Worm (Caenorhabditis elegans): ENCODE data around the gene Y54G2A.28.

The Y54G2A.28 gene

DNA sequence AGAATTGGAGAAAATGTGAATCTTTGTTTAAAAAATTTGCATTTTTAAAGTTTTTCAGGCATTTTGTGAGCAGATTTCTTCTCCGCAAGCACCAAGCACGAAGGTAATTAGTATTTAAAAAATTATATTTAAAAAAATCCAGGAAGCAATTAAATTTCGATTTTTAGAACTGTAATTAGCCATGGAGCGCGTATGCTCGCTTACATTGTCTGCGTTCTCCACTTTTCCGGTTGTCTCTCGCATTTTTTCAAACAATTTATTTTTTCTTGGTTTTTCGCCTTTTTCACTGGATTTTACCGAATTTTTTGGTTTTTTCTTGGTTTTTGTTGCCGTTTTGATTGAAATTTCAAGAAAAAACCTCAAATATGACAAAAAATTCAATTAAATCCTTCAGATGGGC lies 43.1 kb upstream of the Y54G2A.28 start:
- TF ChIP-seq cebp-2 (GFP tag; IDR thresholded peaks at IDR 0.05) (no peak), F33H1.4 (GFP tag; IDR thresholded peaks at IDR 0.05) (peak; percentile 34; the same call in 1 of the 2 replicates), mcd-1 (GFP tag; IDR thresholded peaks at IDR 0.05) (peak; percentile 48; the same call in 1 of the 2 replicates), hmg-1.2 (GFP tag; IDR thresholded peaks at IDR 0.05) (peak; percentile 83)

DNA sequence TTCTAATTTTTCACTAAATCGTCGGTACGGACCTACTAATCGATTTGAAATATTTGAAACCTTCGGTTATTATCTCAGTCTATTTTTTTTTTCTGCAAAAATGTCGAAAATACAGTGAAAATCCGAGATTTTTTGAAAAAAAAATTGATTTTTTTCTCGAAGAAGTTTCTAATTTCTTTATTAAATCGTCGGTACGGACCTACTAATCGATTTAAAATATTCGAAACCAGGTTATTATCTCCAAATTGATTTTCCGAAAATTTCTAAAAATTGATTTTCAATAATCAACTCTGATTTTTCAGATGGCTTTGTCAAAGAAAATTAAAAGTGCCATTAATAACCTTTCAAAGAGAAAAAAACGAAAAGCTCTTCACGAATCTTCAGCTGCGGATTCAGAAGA lies 41.2 kb upstream of the Y54G2A.28 start, which contains the start of gene ivph-3:
Gene ivph-3 (plus strand): TSS at position 301 of the 400 bp plus-strand sequence.
- no peak for TF ChIP-seq nhr-179 (tag; optimal IDR thresholded peaks at IDR 0.05)

DNA sequence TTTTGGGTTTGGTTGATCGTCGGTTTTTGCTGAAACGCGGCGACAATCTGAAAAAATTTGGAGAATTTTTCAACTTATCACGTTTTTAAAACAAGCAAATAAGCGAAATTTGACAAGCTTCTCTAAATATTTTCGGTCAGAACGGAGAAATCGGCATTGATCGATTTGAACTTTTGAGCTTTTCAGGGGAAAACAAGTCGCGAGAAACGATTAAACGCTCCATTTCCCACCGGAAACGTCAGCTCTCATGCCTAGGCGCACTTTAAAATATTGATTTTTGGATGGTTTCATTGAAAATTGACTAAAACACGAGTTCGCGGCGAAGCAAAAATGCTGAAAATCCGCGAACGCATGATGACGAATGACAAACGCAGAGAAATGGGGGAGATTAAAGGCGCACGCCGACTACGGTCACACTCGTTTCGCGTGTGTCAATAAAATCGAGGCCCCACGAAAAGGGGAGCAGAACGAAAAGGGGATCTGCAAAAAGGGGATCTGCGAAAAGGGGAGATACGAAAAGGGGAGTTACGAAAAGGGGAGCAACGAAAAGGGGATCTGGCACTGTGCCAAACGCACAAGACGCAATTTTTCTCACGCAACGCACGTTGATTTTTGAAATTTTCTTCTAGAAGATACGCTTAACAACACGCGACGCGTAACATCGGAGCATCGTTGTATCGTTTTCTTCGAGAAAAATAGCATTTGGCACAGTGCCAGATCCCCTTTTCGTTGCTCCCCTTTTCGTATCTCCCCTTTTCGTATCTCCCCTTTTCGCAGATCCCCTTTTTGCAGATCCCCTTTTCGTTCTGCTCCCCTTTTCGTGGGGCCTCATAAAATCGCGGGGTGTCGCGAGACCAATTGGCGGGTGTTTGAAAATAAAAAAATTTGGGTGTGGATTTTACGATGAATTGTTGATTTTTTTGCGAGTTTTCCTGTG lies 38.1 kb upstream of the Y54G2A.28 start, which contains the start of gene eel-1:
Gene eel-1 (minus strand): TSS at position 51 of the 937 bp plus-strand sequence.
- TF ChIP-seq ztf-6 (GFP tag; IDR thresholded peaks at IDR 0.05) (peak; percentile 97), Y79H2A.3 (GFP tag; conservative IDR thresholded peaks at IDR 0.05) (peak; percentile 99), F52B5.7 (tag; optimal IDR thresholded peaks at IDR 0.05) (peak; percentile 86), atf-7 (tag; optimal IDR thresholded peaks at IDR 0.05) (peak; percentile 87), efl-1 (GFP tag; optimal IDR thresholded peaks at IDR 0.05) (peak; percentile 83), dox-1 (GFP tag; IDR thresholded peaks at IDR 0.05) (peak; percentile 99), lin-54 (GFP tag; optimal IDR thresholded peaks at IDR 0.05) (peak; percentile 97), nhr-120 (GFP tag; IDR thresholded peaks at IDR 0.05) (peak; percentile 97), nhr-80 (tag; optimal IDR thresholded peaks at IDR 0.05) (peak; percentile 88), nfya-2 (GFP tag; IDR thresholded peaks at IDR 0.05) (0 out of 2 replicates have a peak, but pooled peaks have one; percentile 82), cebp-1 (GFP tag; IDR thresholded peaks at IDR 0.05) (peak; percentile 90), cebp-1 (tag; optimal IDR thresholded peaks at IDR 0.05) (peak; percentile 91), mcd-1 (GFP tag; IDR thresholded peaks at IDR 0.05) (peak; percentile 98), Y53F4B.3 (GFP tag; IDR thresholded peaks at IDR 0.05) (peak; percentile 95), ceh-40 (GFP tag; IDR thresholded peaks at IDR 0.05) (peak; percentile 92), Y95B8A.8 (GFP tag; IDR thresholded peaks at IDR 0.05) (peak; percentile 99), egrh-3 (GFP tag; IDR thresholded peaks at IDR 0.05) (peak; percentile 84), rec-8 (tag; optimal IDR thresholded peaks at IDR 0.05) (peak; percentile 46 to 87), lin-40 (tag; optimal IDR thresholded peaks at IDR 0.05) (peak; percentile 95), cebp-2 (GFP tag; IDR thresholded peaks at IDR 0.05) (peak; percentile 95), nfyb-1 (GFP tag; IDR thresholded peaks at IDR 0.05) (peak; percentile 99), F49E8.2 (tag; optimal IDR thresholded peaks at IDR 0.05; ENCODE audit: insufficient read depth) (peak; percentile 73), F37B4.10 (GFP tag; IDR thresholded peaks at IDR 0.05) (peak; percentile 99), lir-1 (GFP tag; conservative IDR thresholded peaks at IDR 0.05) (peak; percentile 98), madf-10 (tag; optimal IDR thresholded peaks at IDR 0.05) (peak; percentile 94), pbrm-1 (GFP tag; IDR thresholded peaks at IDR 0.05) (peak; percentile 98), ztf-26 (tag; optimal IDR thresholded peaks at IDR 0.05) (peak; percentile 89), somi-1 (GFP tag; optimal IDR thresholded peaks at IDR 0.05) (peak; percentile 89), ceh-27 (GFP tag; optimal IDR thresholded peaks at IDR 0.05) (peak; percentile 95), attf-5 (GFP tag; optimal IDR thresholded peaks at IDR 0.05) (peak; percentile 96), ztf-25 (GFP tag; IDR thresholded peaks at IDR 0.05) (peak; percentile 99), hsf-1 (GFP tag; IDR thresholded peaks at IDR 0.05) (peak; percentile 92), Y56A3A.18 (GFP tag; IDR thresholded peaks at IDR 0.05) (peak; percentile 98), aptf-3 (GFP tag; IDR thresholded peaks at IDR 0.05) (peak; percentile 97), attf-3 (GFP tag; conservative IDR thresholded peaks at IDR 0.05) (peak; percentile 87), ztf-22 (GFP tag; optimal IDR thresholded peaks at IDR 0.05) (peak; percentile 83), ztf-3 (GFP tag; optimal IDR thresholded peaks at IDR 0.05) (peak; percentile 71), athp-1 (tag; optimal IDR thresholded peaks at IDR 0.05) (peak; percentile 92), lin-35 (GFP tag; optimal IDR thresholded peaks at IDR 0.05) (peak in 2 of 3 experiments; percentile 84 to 95), dpl-1 (GFP tag; optimal IDR thresholded peaks at IDR 0.05) (peak; percentile 86)
